Fruit fly (Drosophila melanogaster) Kc167 (cell line): ENCODE results near the gene CenG1A.
A peak's percentile ranks its signal among the peaks of the same experiment; 100 is the strongest.

Source experiments
- Myc ChIP-seq: fragments of >200 bp; optimal IDR thresholded peaks from 2 replicates; lab custom pipeline; 2017; ENCODE audit warnings: missing external identifiers
- Sin3A ChIP-seq: fragments of >200 bp; optimal IDR thresholded peaks from 2 replicates; lab custom pipeline; 2018; ENCODE audit warnings: missing external identifiers
- h ChIP-seq: fragments of >200 bp; optimal IDR thresholded peaks from 3 replicates; lab custom pipeline; 2018; ENCODE audit warnings: missing external identifiers
- insv ChIP-seq: fragments of >200 bp; optimal IDR thresholded peaks from 3 replicates; lab custom pipeline; 2018; ENCODE audit warnings: missing external identifiers
- psq ChIP-seq: fragments of >200 bp; optimal IDR thresholded peaks from 2 replicates; lab custom pipeline; 2017; ENCODE audit warnings: missing external identifiers
- ttk ChIP-seq: sonication (Bioruptor generic); optimal IDR thresholded peaks from 2 replicates; lab custom pipeline; 2017; ENCODE audit warnings: missing external identifiers

The CenG1A gene

DNA sequence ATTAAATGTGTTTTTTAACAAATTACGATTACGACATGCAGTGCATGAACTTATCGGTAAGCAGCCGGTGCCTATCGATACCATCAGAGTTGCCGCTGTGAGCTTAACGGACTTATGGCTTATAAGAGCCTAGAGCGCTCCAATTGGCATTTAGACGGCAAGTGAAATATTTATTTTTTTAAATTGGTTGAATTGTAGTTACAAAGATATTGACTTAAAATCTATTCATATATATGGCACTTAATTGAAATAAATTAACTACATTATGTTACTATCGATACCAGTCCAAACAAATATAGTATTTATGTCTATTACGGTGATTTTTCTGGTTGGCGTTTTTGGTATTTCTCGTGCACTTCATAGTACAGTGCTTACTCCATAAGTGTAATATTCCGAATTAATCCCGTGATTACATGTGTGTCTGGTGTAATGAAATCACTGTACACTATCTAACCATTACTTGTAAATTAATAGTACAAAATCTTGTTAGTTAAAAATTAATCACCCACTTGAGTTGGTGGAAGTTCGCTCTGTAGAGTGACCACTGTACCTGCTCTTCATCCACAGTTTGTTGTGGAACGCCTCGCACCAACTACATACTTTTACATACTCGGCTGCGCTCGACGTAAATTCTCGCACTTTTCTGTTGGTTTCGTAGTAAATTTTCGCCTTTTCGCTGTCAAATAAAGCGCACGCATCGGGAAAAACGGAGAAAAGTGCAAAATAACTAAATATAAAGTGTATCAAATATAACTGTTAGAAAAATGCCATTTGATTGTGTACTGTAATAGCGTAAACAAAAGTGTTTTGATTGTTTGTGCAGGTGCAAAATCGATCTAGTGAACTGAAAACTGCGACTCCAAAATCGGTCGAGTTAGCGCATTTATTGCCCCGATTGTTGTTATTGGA lies at the start of gene CenG1A, which contains the start of gene mRpS23:
Gene CenG1A, plus strand, starts transcription at position 563 of the 909 bp plus-strand sequence.
Gene mRpS23, minus strand, starts transcription at position 71 of the 909 bp plus-strand sequence.
- TF ChIP-seq h (lab: Kevin White, UChicago) (no peak), Sin3A (lab: Kevin White, UChicago) (peak; percentile 60), insv (lab: Kevin White, UChicago) (no peak), ttk (lab: Kevin White, UChicago) (no peak), Myc (lab: Kevin White, UChicago) (no peak)

DNA sequence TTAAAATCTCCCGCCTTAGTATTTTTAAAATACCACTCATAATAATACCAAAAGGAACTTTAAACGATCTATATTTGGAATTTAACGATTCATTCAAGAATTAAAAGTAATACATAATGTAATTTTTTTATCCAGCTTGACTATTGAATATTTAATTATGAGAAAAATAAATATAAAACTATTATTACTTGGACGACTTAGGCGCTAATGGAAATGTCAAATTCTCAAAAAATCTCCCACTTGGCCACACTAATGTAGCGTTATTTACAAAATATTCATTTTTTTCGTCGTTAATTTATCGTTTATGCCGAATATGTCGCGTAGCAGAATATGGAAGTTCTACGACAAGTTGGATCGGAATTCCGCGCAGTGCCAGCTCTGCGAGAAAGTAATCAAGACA lies 44.6 kb upstream of the CenG1A start, which contains the start of gene CG16863:
Gene CG16863, plus strand, starts transcription at position 245 of the 400 bp plus-strand sequence.
- TF ChIP-seq h (lab: Kevin White, UChicago) = no peak
- TF ChIP-seq Sin3A (lab: Kevin White, UChicago) = no peak
- TF ChIP-seq Myc (lab: Kevin White, UChicago) = no peak
- TF ChIP-seq insv (lab: Kevin White, UChicago) = no peak
- TF ChIP-seq psq (lab: Kevin White, UChicago) = no peak
- no peak for TF ChIP-seq ttk (lab: Kevin White, UChicago)

DNA sequence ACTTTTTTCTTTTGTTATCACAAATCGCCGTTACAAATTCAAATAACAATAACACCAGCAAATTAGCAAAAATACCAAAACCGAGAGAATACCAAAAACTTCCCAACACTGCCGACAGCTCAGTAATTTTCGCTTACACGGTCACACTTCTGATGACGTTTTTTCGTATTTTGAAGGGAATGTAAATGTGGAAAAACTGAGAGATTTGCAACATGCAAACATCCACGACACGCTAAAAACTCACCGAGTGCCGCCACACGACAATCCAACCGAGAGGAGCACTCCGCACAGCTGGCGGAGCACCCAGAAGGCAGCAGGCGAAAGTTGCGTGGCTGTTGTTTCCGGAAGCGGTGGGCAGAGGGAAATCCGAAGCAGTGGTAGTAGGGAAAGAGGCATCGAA lies 42.0 kb upstream of the CenG1A start, which contains the start of gene Sec71:
Gene Sec71, plus strand, starts transcription at position 117 of the 400 bp plus-strand sequence.
- TF ChIP-seq insv (lab: Kevin White, UChicago) = no peak
- TF ChIP-seq psq (lab: Kevin White, UChicago) = no peak
- no peak for TF ChIP-seq h (lab: Kevin White, UChicago)
- no peak for TF ChIP-seq Sin3A (lab: Kevin White, UChicago)
- TF ChIP-seq ttk (lab: Kevin White, UChicago) = no peak
- TF ChIP-seq Myc (lab: Kevin White, UChicago) = no peak

DNA sequence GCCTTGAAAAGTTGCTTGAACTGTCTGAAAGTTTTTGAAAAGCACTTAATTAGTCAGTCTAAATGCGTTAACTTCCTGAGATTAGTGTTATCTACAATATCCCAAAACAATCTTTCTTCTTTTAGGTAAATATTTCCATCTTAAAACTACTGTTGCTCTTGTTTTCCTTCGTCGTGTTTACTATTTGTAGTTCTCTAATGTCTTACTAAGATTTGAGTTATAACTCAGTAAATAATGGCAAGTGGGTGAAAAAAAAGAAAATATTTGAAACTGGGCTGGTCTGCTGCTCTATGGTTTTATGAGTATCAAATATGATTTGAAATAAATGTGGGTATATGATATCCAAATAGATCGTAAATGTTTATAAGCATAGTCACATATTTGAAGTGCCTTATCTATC lies 34.2 kb upstream of the CenG1A start:
- no peak for TF ChIP-seq h (lab: Kevin White, UChicago)
- no peak for TF ChIP-seq Sin3A (lab: Kevin White, UChicago)
- no peak for TF ChIP-seq ttk (lab: Kevin White, UChicago)
- no peak for TF ChIP-seq insv (lab: Kevin White, UChicago)
- no peak for TF ChIP-seq psq (lab: Kevin White, UChicago)
- TF ChIP-seq Myc (lab: Kevin White, UChicago) = no peak

DNA sequence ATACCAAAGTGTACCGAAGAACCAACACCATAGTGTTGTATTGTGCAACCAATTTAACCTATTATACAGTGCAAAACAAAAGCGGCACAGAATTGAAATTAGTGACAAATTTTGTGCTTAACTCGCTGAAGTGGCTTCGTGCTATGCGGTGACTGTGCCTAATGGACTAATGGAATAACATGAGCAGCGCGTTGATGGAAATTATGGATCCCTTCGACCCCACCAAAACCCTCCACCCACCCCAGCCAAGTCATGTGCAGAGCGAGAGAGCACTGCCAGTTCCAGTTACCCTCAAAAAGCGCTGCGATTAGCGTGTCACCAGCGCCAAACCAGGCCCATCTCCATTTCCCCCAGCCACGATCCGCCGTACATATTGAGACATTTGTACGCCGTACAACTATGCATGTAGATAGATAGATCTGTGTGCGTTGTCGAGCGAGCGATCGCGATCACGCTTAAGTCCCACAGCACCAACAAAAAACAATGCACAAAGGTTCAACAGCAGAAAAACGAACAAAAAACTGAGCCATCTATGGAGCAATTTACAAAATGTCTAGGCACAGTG lies 33.2 kb upstream of the CenG1A start:
- TF ChIP-seq Sin3A (lab: Kevin White, UChicago) (no peak), insv (lab: Kevin White, UChicago) (no peak), h (lab: Kevin White, UChicago) (no peak), Myc (lab: Kevin White, UChicago) (no peak), ttk (lab: Kevin White, UChicago) (no peak), psq (lab: Kevin White, UChicago) (no peak)

DNA sequence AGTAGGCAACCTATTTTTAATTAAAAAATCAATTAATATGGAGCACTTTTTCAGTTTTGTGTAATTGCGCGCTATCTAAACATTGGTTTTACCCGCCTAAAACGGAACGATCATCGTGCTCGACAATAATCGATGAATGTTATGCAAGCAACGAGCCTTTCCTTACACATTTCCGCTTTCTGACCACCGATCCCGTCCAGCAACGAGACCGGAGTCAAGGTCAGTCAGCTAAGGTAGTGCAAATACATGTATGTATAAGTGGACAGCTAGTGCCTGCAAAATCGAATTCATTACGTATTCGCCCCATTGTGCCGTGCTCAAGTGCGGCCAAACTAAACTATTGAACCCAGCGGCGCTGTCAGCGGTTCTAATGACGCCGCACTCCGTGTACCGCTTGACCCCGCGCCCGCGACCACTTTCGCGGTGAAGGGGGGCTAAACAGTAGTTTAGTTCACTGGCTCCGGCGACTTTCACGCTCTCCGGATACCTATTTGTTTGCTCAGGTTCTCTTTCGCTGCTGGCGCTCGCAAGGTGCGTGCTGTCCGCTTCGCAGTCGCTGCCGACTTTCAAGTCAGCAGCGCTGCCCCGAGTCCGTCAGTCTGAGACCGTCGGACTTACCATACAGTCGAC lies 32.2 kb upstream of the CenG1A start, which contains the start of gene CAH1:
Gene CAH1, plus strand, starts transcription at position 595 of the 630 bp plus-strand sequence.
- no peak for TF ChIP-seq ttk (lab: Kevin White, UChicago)

DNA sequence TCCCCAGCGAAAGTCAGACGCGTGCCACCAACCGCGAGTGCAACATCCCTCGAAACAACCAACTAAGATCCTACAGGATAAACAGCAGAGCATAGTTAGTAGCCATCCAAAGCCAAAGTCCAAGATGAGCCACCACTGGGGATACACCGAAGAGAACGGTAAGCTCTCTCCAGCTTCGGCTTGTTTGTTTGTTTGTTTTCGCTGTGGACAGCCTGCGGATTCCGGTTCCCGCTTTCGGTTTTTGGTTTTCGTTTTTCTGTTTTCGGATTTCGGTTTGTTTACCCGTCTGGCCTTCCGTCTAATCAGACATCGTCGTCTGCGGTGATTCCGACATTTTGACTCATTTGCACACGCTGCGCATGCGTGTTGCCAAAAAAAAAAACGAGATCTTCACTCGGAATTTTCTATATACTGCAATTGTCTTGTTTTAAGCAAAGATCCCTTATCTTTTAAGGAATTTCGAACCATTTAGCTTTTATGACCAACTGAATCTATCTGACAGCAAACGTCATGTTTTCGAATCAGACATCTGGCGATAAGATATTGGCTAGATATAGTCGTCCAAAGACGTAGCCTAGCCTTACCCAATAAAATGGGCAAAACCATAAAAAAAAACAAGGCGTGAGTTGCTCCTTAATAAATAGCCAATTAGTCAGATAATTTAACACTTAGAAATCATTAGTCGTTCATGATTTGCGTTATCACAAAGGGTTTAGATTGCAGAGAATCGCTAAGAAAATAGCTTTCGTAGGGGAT lies 31.4 kb upstream of the CenG1A start:
- TF ChIP-seq psq (lab: Kevin White, UChicago) = no peak

DNA sequence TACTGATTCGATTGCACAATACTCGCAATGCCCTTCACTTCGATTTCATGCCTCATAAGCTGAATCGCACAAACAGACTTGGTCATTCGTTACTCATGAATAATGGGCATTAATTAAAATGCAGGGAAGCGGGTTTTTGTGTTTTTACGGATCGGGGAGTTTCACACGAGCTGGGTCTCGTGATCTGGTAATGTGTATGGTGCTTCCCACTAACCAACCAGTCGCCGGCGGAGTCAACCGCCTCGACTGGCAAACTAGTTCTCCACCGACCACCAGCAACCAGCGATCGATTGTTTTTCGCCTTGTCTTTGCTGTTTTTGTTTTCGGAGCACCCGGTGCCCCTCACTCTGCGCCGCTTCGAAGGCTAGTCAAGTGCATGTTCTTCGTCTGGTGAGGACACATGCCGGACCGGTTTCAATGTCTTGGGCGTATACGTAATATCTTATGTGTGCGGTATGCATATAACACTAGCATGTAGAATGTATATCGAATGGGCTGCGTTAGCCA lies 30.8 kb upstream of the CenG1A start:
- TF ChIP-seq h (lab: Kevin White, UChicago) (no peak), Myc (lab: Kevin White, UChicago) (no peak), ttk (lab: Kevin White, UChicago) (no peak), psq (lab: Kevin White, UChicago) (no peak), Sin3A (lab: Kevin White, UChicago) (no peak), insv (lab: Kevin White, UChicago) (no peak)

DNA sequence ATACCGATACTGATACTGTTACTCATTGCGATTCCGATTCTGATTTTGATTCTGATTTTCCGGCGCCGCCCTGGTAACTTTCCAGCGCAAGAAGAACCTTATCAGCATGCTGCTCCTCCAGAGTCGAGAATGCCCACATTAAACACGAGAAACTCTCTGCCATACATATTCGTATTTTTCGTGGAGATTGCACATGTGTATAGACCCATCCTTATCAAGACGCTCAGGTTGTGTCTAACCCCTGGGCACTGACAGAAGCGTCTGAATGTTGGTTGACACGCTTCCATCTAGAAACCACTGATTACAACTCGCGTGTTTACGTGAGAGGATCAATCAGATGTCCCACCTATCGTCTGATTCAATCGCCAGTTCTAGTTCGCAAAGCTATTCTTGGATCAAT lies 30.2 kb upstream of the CenG1A start:
- TF ChIP-seq insv (lab: Kevin White, UChicago) = no peak
- TF ChIP-seq psq (lab: Kevin White, UChicago) = no peak
- TF ChIP-seq Sin3A (lab: Kevin White, UChicago) = no peak
- TF ChIP-seq h (lab: Kevin White, UChicago) = no peak
- TF ChIP-seq ttk (lab: Kevin White, UChicago) = no peak
- TF ChIP-seq Myc (lab: Kevin White, UChicago) = no peak

DNA sequence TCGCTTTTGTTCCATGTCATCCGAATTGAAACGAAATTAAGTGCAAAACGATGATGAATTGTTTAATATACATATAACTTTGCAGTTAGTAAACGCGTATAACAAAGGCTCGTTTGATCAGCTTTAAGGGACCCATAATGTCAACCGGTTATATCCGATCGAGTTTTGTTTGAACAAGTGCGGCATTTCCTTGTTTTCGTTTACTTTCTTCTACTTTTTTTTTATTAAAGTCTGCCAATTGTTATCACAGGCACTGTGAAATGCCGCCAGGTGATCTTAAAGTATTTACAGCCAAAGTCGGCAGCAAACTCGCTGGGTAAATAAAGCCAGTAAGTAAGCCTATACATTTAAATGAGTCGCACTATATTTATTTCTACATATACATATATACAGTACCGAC lies 28.3 kb upstream of the CenG1A start:
- TF ChIP-seq Sin3A (lab: Kevin White, UChicago) = no peak
- TF ChIP-seq psq (lab: Kevin White, UChicago) = no peak
- TF ChIP-seq ttk (lab: Kevin White, UChicago) = no peak
- no peak for TF ChIP-seq h (lab: Kevin White, UChicago)
- TF ChIP-seq insv (lab: Kevin White, UChicago) = no peak
- no peak for TF ChIP-seq Myc (lab: Kevin White, UChicago)
